Fruit fly (Drosophila melanogaster): ENCODE data around the gene CG14424.

DNA sequence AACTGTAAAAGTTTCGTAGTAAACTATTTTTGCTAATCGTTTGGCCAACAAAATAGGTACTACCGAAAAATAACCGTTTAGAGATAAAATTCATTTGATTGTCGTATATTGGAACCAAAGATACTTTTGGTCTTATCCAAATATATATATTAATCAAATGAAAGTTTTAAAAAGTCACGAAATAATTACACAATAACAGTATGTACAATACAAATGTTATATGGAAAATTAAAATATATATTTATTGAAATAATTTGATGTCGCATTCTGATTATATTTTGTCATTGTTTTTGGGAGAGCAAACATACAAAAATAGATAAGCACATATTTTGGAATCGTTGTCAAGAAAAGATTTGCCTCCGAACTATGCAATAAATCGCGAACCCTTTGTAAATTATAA lies 11.5 kb upstream of the CG14424 start, which contains the start of gene CG14420:
- TF ChIP-seq OdsH (GFP tag; optimal IDR thresholded peaks at IDR 0.05) = no peak
- TF ChIP-seq Ets21C (GFP tag; optimal IDR thresholded peaks at IDR 0.05) = no peak
- TF ChIP-seq CG8632 (GFP tag; optimal IDR thresholded peaks at IDR 0.05) = no peak
- no peak for TF ChIP-seq CG3919 (GFP tag; optimal IDR thresholded peaks at IDR 0.05)
- TF ChIP-seq CG31627 (GFP tag; optimal IDR thresholded peaks at IDR 0.05) = no peak
- TF ChIP-seq ss (GFP tag; optimal IDR thresholded peaks at IDR 0.05) = no peak
- TF ChIP-seq Eip78C (GFP tag) = no peak
- no peak for TF ChIP-seq Eip93F (GFP tag; optimal IDR thresholded peaks at IDR 0.05)
- TF ChIP-seq achi (GFP tag; optimal IDR thresholded peaks at IDR 0.05) = no peak
- TF ChIP-seq dsx (GFP tag; optimal IDR thresholded peaks at IDR 0.05; ENCODE audit: poor library complexity, severe bottlenecking) = no peak

Data from whole organism, prepupa.